Worm (Caenorhabditis elegans) whole organism, L1 larva: ENCODE results near the gene kin-36.

Experiments used
- Y116A8C.19 ChIP-seq: sonication (generic microtip); optimal IDR thresholded peaks from 2 replicates; lab custom pipeline; 2016; ENCODE audit warnings: missing compliant biosample characterization, missing genetic modification characterization, borderline replicate concordance
- alr-1 ChIP-seq: fragments of 200-800 bp; sonication (Bioruptor generic); optimal IDR thresholded peaks from 2 replicates; lab custom pipeline; 2018; ENCODE audit warnings: borderline replicate concordance, mild to moderate bottlenecking, missing genetic modification characterization, missing compliant biosample characterization
- aly-2 ChIP-seq: fragments of 150-350 bp; optimal IDR thresholded peaks from 2 replicates; lab custom pipeline; 2014; ENCODE audit warnings: missing biosample characterization, missing genetic modification characterization
- ama-1 ChIP-seq: fragments of 150-350 bp; optimal IDR thresholded peaks from 2 replicates; lab custom pipeline; 2014
- dpl-1 ChIP-seq, 3 experiments: fragments of 150-350 bp in 2 of 3; sonication (generic microtip) in 1 of 3; optimal IDR thresholded peaks; 2 replicates each; lab custom pipeline; 2014 to 2017; ENCODE audit warnings: missing biosample characterization in 3 of 3, missing genetic modification characterization in 3 of 3, missing genetic modification reagents in 3 of 3
- lir-3 ChIP-seq: sonication (generic microtip); optimal IDR thresholded peaks from 2 replicates; lab custom pipeline; 2016; ENCODE audit warnings: mild to moderate bottlenecking, missing genetic modification characterization, moderate library complexity, missing compliant biosample characterization; ENCODE audit not compliant: poor library complexity
- nhr-11 ChIP-seq: fragments of 150-350 bp; optimal IDR thresholded peaks from 2 replicates; lab custom pipeline; 2014; ENCODE audit warnings: missing biosample characterization, missing genetic modification characterization
- nhr-85 ChIP-seq: sonication (generic microtip); peaks from one replicate; lab custom pipeline; 2016; ENCODE audit warnings: missing genetic modification characterization, inconsistent platforms, missing compliant biosample characterization
- pag-3 ChIP-seq: sonication (generic microtip); optimal IDR thresholded peaks from 2 replicates; lab custom pipeline; 2017; ENCODE audit warnings: missing genetic modification characterization, mild to moderate bottlenecking, missing compliant biosample characterization, antibody characterized with exemption, borderline replicate concordance; ENCODE audit not compliant: insufficient read depth
- snpc-4 ChIP-seq: fragments of 150-350 bp; optimal IDR thresholded peaks from 2 replicates; lab custom pipeline; 2014; ENCODE audit warnings: missing biosample characterization, missing genetic modification characterization

DNA sequence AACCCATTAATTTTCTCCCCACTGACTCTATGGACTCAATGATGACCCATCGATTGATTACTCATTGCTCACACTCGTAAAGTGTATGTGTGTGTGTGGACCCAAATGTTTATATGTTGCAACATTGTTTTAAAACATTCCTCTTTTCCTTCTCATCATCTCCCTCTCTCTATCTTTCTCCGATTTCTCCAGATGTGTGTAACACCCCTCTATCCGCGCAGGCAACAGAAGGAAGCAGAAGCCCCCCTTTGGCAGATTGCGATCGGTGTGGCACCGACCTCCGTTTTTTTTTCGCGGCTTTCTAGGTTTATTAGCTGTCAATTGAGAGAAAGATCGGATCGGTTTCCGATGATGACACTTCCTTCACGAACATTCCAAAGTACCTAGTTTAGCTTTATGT is 35.2 kb upstream of the kin-36 start:
- TF ChIP-seq alr-1 (tag; lab: Kevin White, UChicago), result no peak
- no peak for TF ChIP-seq Y116A8C.19
- no peak for TF ChIP-seq ama-1 (lab: Kevin White, UChicago)
- TF ChIP-seq nhr-11 (tag; lab: Kevin White, UChicago), result no peak
- no peak for TF ChIP-seq lir-3 (tag; lab: Kevin White, UChicago)
- no peak for TF ChIP-seq nhr-85 (tag; lab: Kevin White, UChicago)
- no peak for TF ChIP-seq snpc-4
- no peak for TF ChIP-seq dpl-1 (GFP tag; optimal IDR thresholded peaks at IDR 0.05; lab: Kevin White, UChicago)
- no peak for TF ChIP-seq pag-3
- TF ChIP-seq aly-2 (tag; lab: Kevin White, UChicago), result no peak
